Fruit fly (Drosophila melanogaster) whole organism: ENCODE measurements around the gene Gas8.

ENCODE experiments used
- CG8478 ChIP-seq: fragments of >200 bp; optimal IDR thresholded peaks from 2 replicates; lab custom pipeline; 2018; ENCODE audit warnings: inconsistent platforms
- Dll ChIP-seq: fragments of >200 bp; optimal IDR thresholded peaks from 2 replicates; lab custom pipeline; 2017
- EcR ChIP-seq, 2 experiments: fragments of >200 bp; optimal IDR thresholded peaks; 2 replicates each; lab custom pipeline; 2017; ENCODE audit warnings: missing biosample characterization in 2 of 2, missing genetic modification characterization in 2 of 2, missing genetic modification reagents in 2 of 2
- pan ChIP-seq: fragments of >200 bp; optimal IDR thresholded peaks from 2 replicates; lab custom pipeline; 2017
- psq ChIP-seq: fragments of >200 bp; optimal IDR thresholded peaks from 2 replicates; lab custom pipeline; 2017
- usp ChIP-seq: fragments of >200 bp; optimal IDR thresholded peaks from 2 replicates; lab custom pipeline; 2017; ENCODE audit warnings: missing biosample characterization, missing genetic modification characterization, mixed read lengths

- TF ChIP-seq Dll (lab: Kevin White, UChicago) (peak; percentile 42), usp (no peak), psq (lab: Kevin White, UChicago) (no peak), EcR (GFP tag; optimal IDR thresholded peaks at IDR 0.05; lab: Kevin White, UChicago) (no peak), pan (lab: Kevin White, UChicago) (no peak), CG8478 (lab: Kevin White, UChicago) (no peak)
Observed at dm6 chrX:3474476-3475439, 29.9 kb downstream of the Gas8 start, which contains the start of gene CG12206.
